Worm (Caenorhabditis elegans) whole organism, L1 larva: ENCODE measurements around the gene wrt-1.
A peak's percentile ranks its signal among the peaks of the same experiment; 100 is the strongest.

Experiments used
- Y116A8C.19 ChIP-seq: sonication (generic microtip); optimal IDR thresholded peaks from 2 replicates; lab custom pipeline; 2016; ENCODE audit warnings: missing compliant biosample characterization, missing genetic modification characterization, borderline replicate concordance
- aha-1 ChIP-seq: fragments of 150-350 bp; optimal IDR thresholded peaks from 2 replicates; lab custom pipeline; 2014; ENCODE audit warnings: missing biosample characterization, missing genetic modification characterization
- ama-1 ChIP-seq: fragments of 150-350 bp; optimal IDR thresholded peaks from 2 replicates; lab custom pipeline; 2014
- blmp-1 ChIP-seq: fragments of 150-350 bp; optimal IDR thresholded peaks from 2 replicates; lab custom pipeline; 2014; ENCODE audit warnings: missing biosample characterization, missing genetic modification characterization
- dpl-1 ChIP-seq, 3 experiments: fragments of 150-350 bp in 2 of 3; sonication (generic microtip) in 1 of 3; optimal IDR thresholded peaks; 2 replicates each; lab custom pipeline; 2014 to 2017; ENCODE audit warnings: missing biosample characterization in 3 of 3, missing genetic modification characterization in 3 of 3, missing genetic modification reagents in 3 of 3
- efl-3 ChIP-seq: fragments of 200-800 bp; sonication (Bioruptor generic); optimal IDR thresholded peaks from 2 replicates; lab custom pipeline; 2018; ENCODE audit warnings: mild to moderate bottlenecking, missing genetic modification characterization, missing compliant biosample characterization
- fkh-8 ChIP-seq: sonication (generic microtip); optimal IDR thresholded peaks from 2 replicates; lab custom pipeline; 2016; ENCODE audit warnings: mild to moderate bottlenecking, missing genetic modification characterization, missing compliant biosample characterization
- fos-1 ChIP-seq: fragments of 150-350 bp; optimal IDR thresholded peaks from 2 replicates; lab custom pipeline; 2014; ENCODE audit warnings: missing biosample characterization, missing genetic modification characterization
- grh-1 ChIP-seq: fragments of 200-800 bp; sonication (Bioruptor generic); IDR thresholded peaks from 2 replicates; pipeline ENCODE4 v1.3.6; 2022; ENCODE audit warnings: missing genetic modification reagents, missing genetic modification characterization, missing compliant biosample characterization
- hlh-17 ChIP-seq: fragments of 200-800 bp; sonication (Bioruptor generic); optimal IDR thresholded peaks from 2 replicates; lab custom pipeline; 2018; ENCODE audit warnings: missing genetic modification characterization, mild to moderate bottlenecking, missing compliant biosample characterization, moderate library complexity, borderline replicate concordance
- hlh-4 ChIP-seq: sonication (generic microtip); optimal IDR thresholded peaks from 2 replicates; lab custom pipeline; 2016; ENCODE audit warnings: mild to moderate bottlenecking, missing genetic modification characterization, missing compliant biosample characterization
- hpl-2 ChIP-seq: fragments of 150-350 bp; optimal IDR thresholded peaks from 2 replicates; lab custom pipeline; 2014; ENCODE audit warnings: missing biosample characterization, missing genetic modification reagents, missing genetic modification characterization
- isw-1 ChIP-seq: fragments of 200-800 bp; sonication (Bioruptor generic); IDR thresholded peaks from 2 replicates; pipeline ENCODE4 v1.3.6; 2022; ENCODE audit warnings: missing genetic modification characterization, missing compliant biosample characterization
- jun-1 ChIP-seq: fragments of 150-350 bp; optimal IDR thresholded peaks from 2 replicates; lab custom pipeline; 2014; ENCODE audit warnings: missing biosample characterization, missing genetic modification reagents, missing genetic modification characterization
- lin-39 ChIP-seq: fragments of 150-350 bp; optimal IDR thresholded peaks from 2 replicates; lab custom pipeline; 2014; ENCODE audit warnings: missing biosample characterization, missing genetic modification reagents, missing genetic modification characterization
- mdl-1 ChIP-seq, 2 experiments: fragments of 150-350 bp; optimal IDR thresholded peaks; 2 replicates each; lab custom pipeline; 2014 to 2017; ENCODE audit warnings: missing biosample characterization in 2 of 2, missing genetic modification characterization in 2 of 2, inconsistent platforms in 1 of 2
- mef-2 ChIP-seq: fragments of 150-350 bp; optimal IDR thresholded peaks from 2 replicates; lab custom pipeline; 2014; ENCODE audit warnings: missing biosample characterization, missing genetic modification characterization
- nhr-20 ChIP-seq: sonication (generic microtip); optimal IDR thresholded peaks from 2 replicates; lab custom pipeline; 2016; ENCODE audit warnings: mild to moderate bottlenecking, missing genetic modification characterization, missing compliant biosample characterization
- nhr-28 ChIP-seq: fragments of 150-350 bp; optimal IDR thresholded peaks from 2 replicates; lab custom pipeline; 2014; ENCODE audit warnings: missing biosample characterization, missing genetic modification characterization
- nhr-71 ChIP-seq: sonication (generic microtip); optimal IDR thresholded peaks from 2 replicates; lab custom pipeline; 2016; ENCODE audit warnings: mild to moderate bottlenecking, missing genetic modification characterization, moderate library complexity, missing compliant biosample characterization
- pag-3 ChIP-seq: sonication (generic microtip); optimal IDR thresholded peaks from 2 replicates; lab custom pipeline; 2017; ENCODE audit warnings: missing genetic modification characterization, mild to moderate bottlenecking, missing compliant biosample characterization, antibody characterized with exemption, borderline replicate concordance; ENCODE audit not compliant: insufficient read depth
- pax-3 ChIP-seq: fragments of 200-800 bp; sonication (Bioruptor generic); optimal IDR thresholded peaks from 2 replicates; lab custom pipeline; 2018; ENCODE audit warnings: mild to moderate bottlenecking, missing genetic modification characterization, moderate library complexity, missing compliant biosample characterization
- rnt-1 ChIP-seq: sonication (generic microtip); optimal IDR thresholded peaks from 2 replicates; lab custom pipeline; 2016; ENCODE audit warnings: mild to moderate bottlenecking, missing genetic modification characterization, moderate library complexity, missing compliant biosample characterization
- skn-1 ChIP-seq: fragments of 150-350 bp; optimal IDR thresholded peaks from 2 replicates; lab custom pipeline; 2014; ENCODE audit warnings: missing biosample characterization, missing genetic modification characterization
- snpc-4 ChIP-seq: fragments of 150-350 bp; optimal IDR thresholded peaks from 2 replicates; lab custom pipeline; 2014; ENCODE audit warnings: missing biosample characterization, missing genetic modification characterization
- sptf-1 ChIP-seq: fragments of 150-350 bp; optimal IDR thresholded peaks from 2 replicates; lab custom pipeline; 2014; ENCODE audit warnings: missing biosample characterization, missing genetic modification characterization
- sup-37 ChIP-seq: fragments of 200-800 bp; sonication (Bioruptor generic); optimal IDR thresholded peaks from 2 replicates; lab custom pipeline; 2018; ENCODE audit warnings: mild to moderate bottlenecking, missing genetic modification characterization, missing compliant biosample characterization
- swsn-7 ChIP-seq: sonication (generic microtip); optimal IDR thresholded peaks from 2 replicates; lab custom pipeline; 2016; ENCODE audit warnings: missing genetic modification characterization, missing compliant biosample characterization
- tlp-1 ChIP-seq: fragments of 150-350 bp; optimal IDR thresholded peaks from 2 replicates; lab custom pipeline; 2014; ENCODE audit warnings: missing biosample characterization, missing genetic modification characterization
- unc-30 ChIP-seq: sonication (generic microtip); optimal IDR thresholded peaks from 2 replicates; lab custom pipeline; 2017; ENCODE audit warnings: missing biosample characterization, missing genetic modification characterization
- unc-98 ChIP-seq: fragments of 200-800 bp; sonication (Bioruptor generic); IDR thresholded peaks from 2 replicates; pipeline ENCODE4 v1.3.6; 2022; ENCODE audit warnings: missing genetic modification characterization, missing compliant biosample characterization
- xbp-1 ChIP-seq: sonication (generic microtip); optimal IDR thresholded peaks from 2 replicates; lab custom pipeline; 2016; ENCODE audit warnings: missing genetic modification characterization, missing compliant biosample characterization
- ztf-4 ChIP-seq: fragments of 150-350 bp; optimal IDR thresholded peaks from 2 replicates; lab custom pipeline; 2014; ENCODE audit warnings: missing biosample characterization, missing genetic modification characterization

Gene wrt-1

DNA sequence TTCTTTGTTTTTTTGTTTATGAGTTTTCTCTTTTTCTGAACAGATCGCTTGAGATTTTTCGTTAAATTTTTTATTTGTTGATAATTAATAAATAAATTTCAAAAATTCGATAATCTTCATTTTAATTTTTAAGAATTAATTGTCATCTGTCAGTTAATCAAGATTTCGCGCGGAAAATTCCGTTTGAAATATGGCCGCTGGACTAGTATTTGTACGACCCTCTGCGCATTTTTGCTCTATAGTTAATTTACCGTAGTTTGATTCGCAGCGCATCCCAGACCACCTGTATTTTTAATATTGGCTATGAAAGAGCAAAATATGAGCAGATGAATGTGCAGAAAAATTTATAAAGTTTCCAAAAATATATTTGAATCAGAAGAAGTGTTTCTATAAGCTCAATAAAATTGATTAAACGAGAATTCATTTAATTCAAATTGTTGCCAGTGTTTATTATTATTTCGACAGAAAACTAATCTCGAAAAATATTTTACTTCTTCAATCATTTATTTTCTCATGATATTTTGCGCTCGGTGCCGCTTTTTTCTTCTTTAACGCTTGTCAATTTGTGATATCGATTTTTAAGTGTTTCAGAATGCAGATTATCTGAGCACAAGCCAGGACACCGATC lies 6.9 kb downstream of the wrt-1 start, which contains the start of gene nfi-1 (continued):
- TF ChIP-seq snpc-4, result peak; percentile 8
- TF ChIP-seq fkh-8 (tag; lab: Kevin White, UChicago), result no peak
- peak; percentile 65 for TF ChIP-seq blmp-1 (tag; lab: Kevin White, UChicago)
- TF ChIP-seq, all 84 proteins: peak for 26

DNA sequence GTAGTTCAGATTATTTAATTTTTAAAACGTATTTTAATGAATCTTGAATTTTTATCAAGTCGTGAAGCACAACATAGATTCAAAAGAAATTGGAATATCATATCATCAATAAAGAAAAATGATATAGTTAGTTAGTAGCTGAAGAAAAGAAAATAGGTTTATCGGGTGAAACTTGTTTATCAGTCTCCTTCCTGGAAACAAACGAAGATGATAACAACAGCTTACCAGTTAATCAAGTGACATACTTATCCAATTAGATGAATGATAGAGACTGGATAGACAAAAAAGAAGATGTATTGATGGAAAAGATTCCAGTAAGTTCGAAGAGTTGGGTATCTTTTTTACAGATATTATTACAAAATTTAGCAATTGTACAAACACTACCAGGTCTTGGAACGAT lies 12.2 kb downstream of the wrt-1 start:
- TF ChIP-seq ztf-4 (tag; lab: Kevin White, UChicago) (no peak), blmp-1 (tag; lab: Kevin White, UChicago) (peak; percentile 58), nhr-71 (tag; lab: Kevin White, UChicago) (no peak), tlp-1 (tag; lab: Kevin White, UChicago) (no peak)

DNA sequence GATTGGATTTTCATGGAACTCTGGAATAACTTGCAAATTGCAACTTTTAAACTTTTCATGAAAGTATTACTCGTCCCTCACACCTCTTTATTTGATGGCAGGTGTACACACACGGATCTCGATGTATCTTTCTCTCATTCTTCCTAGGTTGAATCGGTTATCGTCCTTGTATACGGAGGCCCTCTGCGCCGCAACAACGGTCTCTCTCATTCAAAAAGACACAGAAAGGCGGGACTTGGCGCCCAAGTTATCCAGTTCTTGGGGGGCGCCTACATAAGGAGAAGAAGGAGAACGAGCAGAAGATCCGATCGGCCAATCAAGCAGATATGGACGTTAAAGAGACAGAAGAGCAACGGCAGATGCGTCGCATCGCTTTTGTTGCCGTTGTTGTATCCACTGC lies 13.0 kb downstream of the wrt-1 start, which contains the start of gene rol-8:
rol-8 (plus strand) TSS at position 301 of the 400 bp plus-strand sequence.
- TF ChIP-seq aha-1 (tag; lab: Kevin White, UChicago) (no peak), blmp-1 (tag; lab: Kevin White, UChicago) (peak; percentile 9)

DNA sequence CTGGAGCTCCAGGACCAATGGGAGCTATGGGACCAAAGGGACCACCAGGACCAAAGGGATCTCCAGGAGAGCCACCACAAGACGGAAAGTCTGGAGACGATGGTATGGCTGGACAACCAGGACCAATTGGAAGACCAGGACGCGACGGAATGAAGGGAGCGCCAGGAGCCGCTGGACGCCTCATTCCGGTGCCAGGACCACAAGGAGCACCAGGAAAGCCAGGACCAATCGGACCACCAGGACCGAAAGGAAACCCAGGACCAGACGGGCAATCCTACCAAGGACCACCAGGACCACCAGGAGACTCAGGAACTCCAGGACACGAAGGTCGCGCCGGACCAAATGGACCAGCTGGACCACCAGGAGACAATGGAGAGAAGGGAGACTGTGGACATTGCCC lies 14.0 kb downstream of the wrt-1 start:
- no peak for TF ChIP-seq unc-30 (tag; lab: Kevin White, UChicago)
- TF ChIP-seq skn-1 (tag; lab: Kevin White, UChicago), result no peak
- TF ChIP-seq aha-1 (tag; lab: Kevin White, UChicago), result no peak
- TF ChIP-seq jun-1, result no peak

DNA sequence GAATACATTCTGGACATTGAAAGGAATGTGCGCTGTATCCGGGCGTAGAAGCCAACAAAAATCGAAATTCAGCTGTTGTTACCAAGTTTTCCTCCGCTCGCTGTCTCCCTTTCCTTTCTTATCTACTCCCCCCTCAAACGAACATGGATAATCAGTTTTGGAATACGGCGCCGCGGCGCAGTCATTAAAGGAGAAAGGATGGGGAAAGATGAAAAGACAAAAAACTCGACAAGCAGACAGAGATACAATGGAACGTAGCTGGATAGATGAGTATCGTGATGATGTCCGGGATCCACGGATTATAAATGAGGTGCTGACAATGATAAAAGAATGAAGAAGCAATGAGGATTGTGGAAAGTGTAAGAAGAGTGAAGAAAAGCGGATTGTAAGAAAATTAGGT lies 14.6 kb downstream of the wrt-1 start:
- TF ChIP-seq pax-3, result no peak
- TF ChIP-seq unc-30 (tag; lab: Kevin White, UChicago), result no peak
- no peak for TF ChIP-seq nhr-71 (tag; lab: Kevin White, UChicago)
- no peak for TF ChIP-seq hlh-4
- peak; percentile 17 for TF ChIP-seq ztf-4 (tag; lab: Kevin White, UChicago)
- no peak for TF ChIP-seq pag-3 (tag; lab: Kevin White, UChicago)
- peak; percentile 85 for TF ChIP-seq ama-1 (lab: Kevin White, UChicago)
- TF ChIP-seq nhr-28 (tag; lab: Kevin White, UChicago), result no peak
- TF ChIP-seq isw-1 (GFP tag; lab: Robert Waterston, UW), result no peak
- no peak for TF ChIP-seq dpl-1 (GFP tag; optimal IDR thresholded peaks at IDR 0.05; lab: Kevin White, UChicago)
- no peak for TF ChIP-seq fos-1 (tag; lab: Kevin White, UChicago)
- no peak for TF ChIP-seq tlp-1 (tag; lab: Kevin White, UChicago)
- TF ChIP-seq sptf-1 (tag; lab: Kevin White, UChicago), result no peak
- no peak for TF ChIP-seq rnt-1 (tag; lab: Kevin White, UChicago)
- no peak for TF ChIP-seq hlh-17
- TF ChIP-seq mdl-1 (tag; optimal IDR thresholded peaks at IDR 0.05; lab: Kevin White, UChicago), result no peak
- peak; percentile 97 for TF ChIP-seq blmp-1 (tag; lab: Kevin White, UChicago)
- no peak for TF ChIP-seq mef-2 (tag; lab: Kevin White, UChicago)

DNA sequence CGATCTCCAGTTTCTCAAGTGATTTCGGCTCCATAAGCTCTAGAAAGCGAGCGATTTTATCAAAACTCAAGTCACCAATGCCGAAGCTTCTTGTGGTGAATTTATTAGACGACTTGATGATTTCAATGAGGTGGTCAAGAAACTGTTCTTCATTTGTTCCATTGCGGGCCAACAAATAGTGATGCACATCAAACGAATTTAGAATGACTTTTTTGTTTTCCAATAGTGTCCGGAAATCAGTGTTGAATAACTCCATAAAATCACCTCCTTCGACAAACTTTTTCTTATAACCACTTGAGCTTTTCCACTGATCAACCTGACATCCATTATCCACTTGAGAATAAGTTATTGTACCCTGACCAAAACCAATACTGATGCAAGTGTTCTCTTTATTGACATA lies 16.5 kb downstream of the wrt-1 start:
- TF ChIP-seq nhr-20 (tag; lab: Kevin White, UChicago) (no peak), xbp-1 (tag; lab: Kevin White, UChicago) (no peak), aha-1 (tag; lab: Kevin White, UChicago) (no peak)

DNA sequence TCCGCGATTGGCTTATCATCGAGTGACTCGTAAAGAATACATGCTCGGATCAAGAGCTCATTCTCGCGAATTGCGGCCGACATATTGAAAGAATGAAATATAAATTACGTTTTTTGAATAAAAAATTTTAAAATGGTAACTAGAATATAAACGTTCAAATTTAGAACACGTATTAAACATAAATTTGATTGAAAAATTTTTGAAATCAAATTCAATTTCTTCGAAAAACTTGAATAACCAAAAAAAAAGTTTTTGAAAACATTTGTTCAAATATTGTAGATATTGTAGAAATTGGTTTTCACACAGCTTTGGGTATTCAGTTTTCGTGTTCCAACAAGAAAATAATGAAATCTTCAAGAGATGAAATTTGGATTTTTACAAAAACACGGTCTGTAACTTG lies 17.2 kb downstream of the wrt-1 start, which contains the start of gene fbxa-224:
fbxa-224 (minus strand) TSS at position 101 of the 400 bp plus-strand sequence.
- no peak for TF ChIP-seq tlp-1 (tag; lab: Kevin White, UChicago)
- no peak for TF ChIP-seq lin-39
- no peak for TF ChIP-seq grh-1 (GFP tag; lab: Robert Waterston, UW)
- TF ChIP-seq fos-1 (tag; lab: Kevin White, UChicago), result no peak
- no peak for TF ChIP-seq unc-98 (GFP tag; lab: Robert Waterston, UW)
- no peak for TF ChIP-seq mef-2 (tag; lab: Kevin White, UChicago)
- TF ChIP-seq efl-3 (GFP tag; lab: Kevin White, UChicago), result no peak
- TF ChIP-seq hpl-2 (GFP tag; lab: Kevin White, UChicago), result no peak
- no peak for TF ChIP-seq sup-37 (GFP tag; lab: Kevin White, UChicago)
- no peak for TF ChIP-seq Y116A8C.19 (tag; lab: Kevin White, UChicago)
- TF ChIP-seq swsn-7 (tag; lab: Kevin White, UChicago), result no peak
